Worm (Caenorhabditis elegans): ENCODE measurements around the gene let-418.
A peak's percentile ranks its signal among the peaks of the same experiment; 100 is the strongest.

Gene let-418

DNA sequence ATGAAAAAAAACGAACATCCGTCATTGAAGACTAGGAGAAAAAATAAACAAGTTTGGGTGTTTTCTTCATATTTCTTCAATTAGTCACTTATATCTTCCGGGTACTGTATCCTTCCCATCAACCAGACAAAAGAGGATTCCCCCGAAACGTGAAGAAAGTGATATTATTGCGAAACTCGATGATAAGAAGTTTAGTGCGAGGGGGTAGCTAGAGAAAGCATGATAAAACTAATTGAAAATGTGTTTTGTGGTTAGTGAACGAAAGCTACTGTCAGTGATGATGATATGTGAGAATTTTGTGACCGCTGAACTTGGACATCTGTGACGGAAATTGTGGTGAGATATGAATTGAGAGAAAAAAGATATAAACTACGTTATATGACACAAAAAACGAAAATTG is 3.7 kb upstream of the let-418 start:
- no peak for TF ChIP-seq ceh-82 (tag; optimal IDR thresholded peaks at IDR 0.05)
- TF ChIP-seq lin-15B (tag; optimal IDR thresholded peaks at IDR 0.05) = no peak
- TF ChIP-seq ceh-16 (tag; optimal IDR thresholded peaks at IDR 0.05) = no peak
- TF ChIP-seq tbx-2 (tag; optimal IDR thresholded peaks at IDR 0.05) = no peak
- TF ChIP-seq skn-1 (tag; optimal IDR thresholded peaks at IDR 0.05) = no peak
- TF ChIP-seq nhr-76 (tag; optimal IDR thresholded peaks at IDR 0.05) = no peak
- no peak for TF ChIP-seq sea-2 (GFP tag; optimal IDR thresholded peaks at IDR 0.05)
- TF ChIP-seq nhr-43 (tag; optimal IDR thresholded peaks at IDR 0.05; ENCODE audit: poor library complexity, severe bottlenecking) = peak; percentile 88
- no peak for TF ChIP-seq nhr-28 (tag; optimal IDR thresholded peaks at IDR 0.05)
- no peak for TF ChIP-seq elt-1 (tag; optimal IDR thresholded peaks at IDR 0.05)
- peak; percentile 59 for TF ChIP-seq ceh-28 (tag; optimal IDR thresholded peaks at IDR 0.05)
- TF ChIP-seq nhr-23 (tag; optimal IDR thresholded peaks at IDR 0.05) = peak; percentile 96
- TF ChIP-seq nhr-11 (tag; optimal IDR thresholded peaks at IDR 0.05) = no peak
- TF ChIP-seq aly-2 (tag; optimal IDR thresholded peaks at IDR 0.05) = no peak
- TF ChIP-seq mdl-1 (tag; optimal IDR thresholded peaks at IDR 0.05) = no peak
- no peak for TF ChIP-seq pha-4 (tag; optimal IDR thresholded peaks at IDR 0.05)
- TF ChIP-seq nhr-25 (tag; optimal IDR thresholded peaks at IDR 0.05) = peak; percentile 76
- no peak for TF ChIP-seq nhr-12 (tag; optimal IDR thresholded peaks at IDR 0.05)
- TF ChIP-seq ceh-9 (tag; optimal IDR thresholded peaks at IDR 0.05) = no peak
- no peak for TF ChIP-seq unc-39 (tag; optimal IDR thresholded peaks at IDR 0.05)
- no peak for TF ChIP-seq ztf-4 (tag; optimal IDR thresholded peaks at IDR 0.05)
- no peak for TF ChIP-seq mml-1 (tag; optimal IDR thresholded peaks at IDR 0.05)
- no peak for TF ChIP-seq nhr-67 (tag; optimal IDR thresholded peaks at IDR 0.05)
- peak; percentile 52 for TF ChIP-seq unc-62 (GFP tag; optimal IDR thresholded peaks at IDR 0.05)
- no peak for TF ChIP-seq ztf-11 (tag; optimal IDR thresholded peaks at IDR 0.05)
- TF ChIP-seq snpc-4 (tag; optimal IDR thresholded peaks at IDR 0.05) = no peak
- no peak for TF ChIP-seq lin-39 (tag; optimal IDR thresholded peaks at IDR 0.05)
- no peak for TF ChIP-seq egl-5 (tag; optimal IDR thresholded peaks at IDR 0.05)
- peak; percentile 64 for TF ChIP-seq elt-2 (tag; optimal IDR thresholded peaks at IDR 0.05)
- TF ChIP-seq daf-12 (tag; optimal IDR thresholded peaks at IDR 0.05) = no peak
- peak; percentile 61 for TF ChIP-seq egl-27 (tag; optimal IDR thresholded peaks at IDR 0.05)
- TF ChIP-seq nfya-1 (tag; optimal IDR thresholded peaks at IDR 0.05; ENCODE audit: insufficient read depth) = peak; percentile 35
- peak; percentile 56 for TF ChIP-seq pqm-1 (tag; optimal IDR thresholded peaks at IDR 0.05)
- no peak for TF ChIP-seq eor-1 (tag; optimal IDR thresholded peaks at IDR 0.05)
- TF ChIP-seq fkh-10 (GFP tag; optimal IDR thresholded peaks at IDR 0.05) = no peak
- TF ChIP-seq jun-1 (tag; optimal IDR thresholded peaks at IDR 0.05) = no peak
- no peak for TF ChIP-seq nhr-77 (tag; optimal IDR thresholded peaks at IDR 0.05)
- no peak for TF ChIP-seq ama-1 (optimal IDR thresholded peaks at IDR 0.05)
- TF ChIP-seq fkh-2 (tag; optimal IDR thresholded peaks at IDR 0.05) = no peak
- peak; percentile 46 for TF ChIP-seq fos-1 (tag; optimal IDR thresholded peaks at IDR 0.05)
- peak; percentile 9 for TF ChIP-seq R02D3.7 (tag; optimal IDR thresholded peaks at IDR 0.05)
- peak; percentile 64 to 95 (median 88) for TF ChIP-seq elt-3 (tag; optimal IDR thresholded peaks at IDR 0.05)
- TF ChIP-seq lsy-12 (tag; optimal IDR thresholded peaks at IDR 0.05) = no peak

DNA sequence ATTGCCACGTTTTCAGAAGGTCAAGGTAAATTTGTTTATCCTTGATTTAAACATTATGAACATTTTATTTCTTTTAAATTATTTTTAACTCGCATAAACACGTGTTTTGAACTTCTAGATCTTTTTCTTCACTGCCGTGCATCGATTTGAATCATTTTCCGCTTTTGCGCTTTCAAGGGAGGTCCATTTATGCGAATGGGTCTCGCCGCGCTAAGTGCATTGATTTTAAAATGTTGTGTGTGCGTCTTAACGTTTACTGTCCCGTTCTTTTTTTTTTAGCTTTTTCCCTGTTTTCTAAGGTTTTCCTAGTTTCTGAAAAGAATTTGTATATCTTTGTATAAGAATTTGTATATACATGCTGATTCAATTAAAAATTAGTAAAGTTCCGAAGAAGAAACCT is 1.2 kb upstream of the let-418 start:
- TF ChIP-seq nhr-237 (tag; optimal IDR thresholded peaks at IDR 0.05) = no peak
- TF ChIP-seq jun-1 (tag; optimal IDR thresholded peaks at IDR 0.05) = no peak

DNA sequence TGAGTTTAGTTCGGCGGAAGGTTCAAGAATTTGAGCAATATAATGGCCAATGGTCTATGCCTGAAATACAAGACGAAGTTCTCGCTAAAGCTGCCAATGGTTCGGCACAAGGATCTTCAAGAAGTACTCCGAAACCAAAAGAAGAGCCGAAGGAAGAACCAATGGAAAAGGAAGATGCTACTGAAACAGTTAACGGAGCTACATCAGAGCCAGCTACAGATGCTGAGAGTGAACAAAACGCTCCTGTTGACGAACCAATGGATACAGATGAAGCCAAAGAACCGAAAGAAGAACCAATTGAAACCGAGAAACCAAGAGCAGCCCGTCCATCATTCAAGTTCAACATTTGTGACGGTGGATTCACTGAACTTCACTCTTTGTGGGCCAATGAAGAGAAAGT is 4.6 kb downstream of the let-418 start:
- no peak for TF ChIP-seq lsy-12 (tag; optimal IDR thresholded peaks at IDR 0.05)
- TF ChIP-seq unc-62 (GFP tag; optimal IDR thresholded peaks at IDR 0.05) = no peak
- TF ChIP-seq nhr-28 (tag; optimal IDR thresholded peaks at IDR 0.05) = no peak
- TF ChIP-seq eor-1 (tag; optimal IDR thresholded peaks at IDR 0.05) = no peak
- no peak for TF ChIP-seq R02D3.7 (tag; optimal IDR thresholded peaks at IDR 0.05)
- no peak for TF ChIP-seq nhr-237 (tag; optimal IDR thresholded peaks at IDR 0.05)
- TF ChIP-seq fkh-10 (GFP tag; optimal IDR thresholded peaks at IDR 0.05) = no peak
- TF ChIP-seq nhr-25 (tag; optimal IDR thresholded peaks at IDR 0.05) = no peak
- no peak for TF ChIP-seq jun-1 (tag; optimal IDR thresholded peaks at IDR 0.05)
- no peak for TF ChIP-seq nfya-1 (tag; optimal IDR thresholded peaks at IDR 0.05; ENCODE audit: insufficient read depth)
- no peak for TF ChIP-seq nhr-76 (tag; optimal IDR thresholded peaks at IDR 0.05)
- no peak for TF ChIP-seq zag-1 (tag; optimal IDR thresholded peaks at IDR 0.05)
- no peak for TF ChIP-seq ceh-82 (tag; optimal IDR thresholded peaks at IDR 0.05)
- TF ChIP-seq pha-4 (tag; optimal IDR thresholded peaks at IDR 0.05) = no peak
